Fruit fly (Drosophila melanogaster): Measurements from ENCODE around the gene mRpS24.

The mRpS24 gene

DNA sequence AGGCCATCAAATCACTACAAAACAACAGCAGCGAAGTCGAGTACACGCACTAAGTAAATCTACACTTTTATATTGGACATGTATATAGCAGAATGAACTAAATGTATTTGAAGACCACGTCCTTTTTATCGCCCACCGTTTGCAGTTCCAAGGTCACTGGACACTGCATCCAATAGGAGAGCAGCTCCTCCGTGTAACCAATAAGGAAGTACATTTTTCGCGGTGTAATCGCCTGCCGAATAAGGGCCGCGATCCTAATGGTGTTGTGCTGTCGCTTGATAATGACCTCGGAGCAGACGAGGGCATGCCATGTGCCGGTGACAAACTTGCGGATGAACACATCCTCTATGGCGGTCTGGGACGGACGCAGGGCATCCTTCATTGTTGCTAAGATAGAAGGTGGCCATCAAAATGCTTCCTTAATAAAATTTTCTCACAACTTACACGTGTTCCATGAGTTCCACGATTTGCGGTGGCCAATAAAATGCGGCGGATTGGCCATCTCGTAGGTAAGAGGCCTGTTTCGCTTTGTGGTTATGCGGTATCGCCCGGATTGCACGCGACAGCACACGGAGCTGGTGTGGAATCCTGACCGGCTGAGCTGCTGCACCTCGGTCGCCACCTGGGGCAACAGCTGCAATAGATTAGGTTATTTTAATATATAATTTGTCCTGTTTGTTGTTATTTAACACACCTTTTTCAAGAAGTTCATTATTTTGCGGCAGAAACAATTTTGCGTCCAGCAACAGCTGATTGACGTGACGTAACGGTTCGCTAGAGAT is at the start of gene mRpS24:
TSS of gene mRpS24 (minus strand) at position 772 of the 782 bp plus-strand sequence.
- TF ChIP-seq inv (GFP tag; IDR thresholded peaks at IDR 0.05; ENCODE audit: partially characterized antibody) (no peak), Optix (GFP tag; IDR thresholded peaks at IDR 0.05) (no peak), Ssrp (tag; optimal IDR thresholded peaks at IDR 0.05) (no peak), vvl (GFP tag; IDR thresholded peaks at IDR 0.05) (no peak), Hmx (GFP tag; optimal IDR thresholded peaks at IDR 0.05) (no peak), Asciz (GFP tag; optimal IDR thresholded peaks at IDR 0.05) (no peak), sna (GFP tag; IDR thresholded peaks at IDR 0.05; ENCODE audit: partially characterized antibody) (peak; percentile 72), Side (GFP tag; optimal IDR thresholded peaks at IDR 0.05) (no peak), bigmax (GFP tag; optimal IDR thresholded peaks at IDR 0.05) (peak; percentile 60), hth (optimal IDR thresholded peaks at IDR 0.05) (no peak), PHDP (tag; optimal IDR thresholded peaks at IDR 0.05) (no peak), Nf-YA (GFP tag; IDR thresholded peaks at IDR 0.05) (no peak), H15 (GFP tag; IDR thresholded peaks at IDR 0.05) (no peak), CG17829 (tag; optimal IDR thresholded peaks at IDR 0.05) (no peak), caup (GFP tag; optimal IDR thresholded peaks at IDR 0.05; ENCODE audit: severe bottlenecking) (no peak), MBD-R2 (GFP tag; IDR thresholded peaks at IDR 0.05) (peak; percentile 67), CG12236 (GFP tag; optimal IDR thresholded peaks at IDR 0.05) (no peak), slou (GFP tag; optimal IDR thresholded peaks at IDR 0.05) (no peak), kah (GFP tag; optimal IDR thresholded peaks at IDR 0.05) (no peak), bowl (GFP tag; IDR thresholded peaks at IDR 0.05) (no peak), CG34422 (GFP tag; IDR thresholded peaks at IDR 0.05) (peak; percentile 51; the same call in 1 of the 3 replicates), YL-1 (GFP tag; optimal IDR thresholded peaks at IDR 0.05) (peak; percentile 32), zen (tag; optimal IDR thresholded peaks at IDR 0.05) (no peak), gcm2 (GFP tag; optimal IDR thresholded peaks at IDR 0.05) (no peak), hbn (GFP tag; IDR thresholded peaks at IDR 0.05; ENCODE audit: partially characterized antibody) (0 out of 2 replicates have a peak, but pooled peaks have one; percentile 58), Elba2 (GFP tag; optimal IDR thresholded peaks at IDR 0.05) (peak; percentile 94), rib (GFP tag; IDR thresholded peaks at IDR 0.05) (no peak), Pdp1 (GFP tag; optimal IDR thresholded peaks at IDR 0.05) (peak in 1 of 2 experiments; percentile 97), nerfin-1 (tag; optimal IDR thresholded peaks at IDR 0.05) (no peak), CG4617 (GFP tag; optimal IDR thresholded peaks at IDR 0.05; ENCODE audit: borderline replicate concordance) (no peak), crp (GFP tag; optimal IDR thresholded peaks at IDR 0.05) (peak in 1 of 2 experiments; percentile 88), MESR4 (GFP tag; optimal IDR thresholded peaks at IDR 0.05) (peak; percentile 52)

DNA sequence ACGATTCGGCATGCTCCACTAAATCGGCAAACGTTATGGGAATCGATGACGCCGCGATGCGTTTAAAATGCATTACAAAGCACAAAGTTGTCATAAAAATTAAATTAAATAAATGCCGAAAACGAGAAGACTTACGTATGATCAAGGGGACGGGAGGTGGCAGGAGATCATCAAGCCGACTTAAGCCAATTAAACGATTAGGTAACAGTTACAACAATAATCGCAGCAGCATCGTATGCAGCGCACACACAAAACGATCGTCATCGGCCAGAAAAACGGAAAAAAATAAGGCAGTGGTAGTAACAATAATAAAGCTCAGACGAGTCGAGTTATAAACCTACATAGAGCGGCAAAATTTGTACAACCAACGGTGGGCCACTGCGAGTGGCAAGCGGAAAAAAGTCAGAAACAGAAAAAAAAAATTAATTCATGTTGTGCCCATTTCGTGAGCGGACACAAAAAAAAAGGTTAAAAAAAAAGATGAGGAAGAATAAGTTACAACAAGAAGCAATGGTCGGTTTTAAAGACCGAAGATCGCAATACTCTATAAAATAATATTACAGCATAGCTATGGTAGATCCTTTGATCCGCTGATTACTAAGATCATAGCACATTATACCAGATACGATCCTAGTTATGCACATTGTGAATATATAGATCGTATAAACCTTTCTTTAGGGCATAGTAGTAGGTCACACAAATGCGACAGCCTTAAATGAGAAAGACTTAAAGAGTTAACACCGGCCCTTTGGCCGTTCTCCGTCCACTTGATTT is 43.2 kb upstream of the mRpS24 start:
- TF ChIP-seq gfzf (GFP tag; optimal IDR thresholded peaks at IDR 0.05) (no peak), CkIIα-i1 (GFP tag; IDR thresholded peaks at IDR 0.05) (no peak), Bteb2 (GFP tag; optimal IDR thresholded peaks at IDR 0.05) (no peak), CG1603 (tag; optimal IDR thresholded peaks at IDR 0.05) (peak; percentile 77), zen (tag; optimal IDR thresholded peaks at IDR 0.05) (no peak), CG3726 (GFP tag; IDR thresholded peaks at IDR 0.05) (no peak), chm (GFP tag; IDR thresholded peaks at IDR 0.05) (no peak), CG9932 (GFP tag; IDR thresholded peaks at IDR 0.05) (no peak), Taf1 (GFP tag; IDR thresholded peaks at IDR 0.05) (no peak), ham (GFP tag; IDR thresholded peaks at IDR 0.05) (no peak), prd (optimal IDR thresholded peaks at IDR 0.05) (no peak), prd (GFP tag; IDR thresholded peaks at IDR 0.05) (peak; percentile 41; the same call in 1 of the 3 replicates), B-H2 (GFP tag; optimal IDR thresholded peaks at IDR 0.05) (no peak), Rx (GFP tag; IDR thresholded peaks at IDR 0.05) (no peak), CG14050 (GFP tag; IDR thresholded peaks at IDR 0.05) (peak; percentile 49; the same call in 2 of the 3 replicates), gce (GFP tag; IDR thresholded peaks at IDR 0.05) (peak; percentile 61; the same call in 1 of the 3 replicates), Hsf (GFP tag; optimal IDR thresholded peaks at IDR 0.05) (peak; percentile 49), CG14014 (GFP tag; IDR thresholded peaks at IDR 0.05) (0 out of 2 replicates have a peak, but pooled peaks have one; percentile 22), Ets65A (GFP tag) (peak; percentile 92)
